Worm (Caenorhabditis elegans) whole organism, mixed stage, embryonic: Measurements from ENCODE around the gene blos-4.

Experiments used
- blmp-1 ChIP-seq: fragments of 150-350 bp; optimal IDR thresholded peaks from 2 replicates; lab custom pipeline; 2014; ENCODE audit warnings: missing biosample characterization, missing genetic modification characterization
- lin-32 ChIP-seq: fragments of 200-800 bp; sonication (Bioruptor generic); optimal IDR thresholded peaks from 2 replicates; lab custom pipeline; 2018; ENCODE audit warnings: mild to moderate bottlenecking, missing genetic modification characterization, missing compliant biosample characterization
- lsy-2 ChIP-seq: fragments of 150-350 bp; optimal IDR thresholded peaks from 2 replicates; lab custom pipeline; 2014; ENCODE audit warnings: missing biosample characterization, missing genetic modification characterization
- mep-1 ChIP-seq: fragments of 150-350 bp; optimal IDR thresholded peaks from 2 replicates; lab custom pipeline; 2017; ENCODE audit warnings: missing biosample characterization, missing genetic modification reagents, missing genetic modification characterization, inconsistent platforms
- nhr-2 ChIP-seq: fragments of 150-350 bp; optimal IDR thresholded peaks from 2 replicates; lab custom pipeline; 2014; ENCODE audit warnings: missing biosample characterization, missing genetic modification characterization
- nhr-237 ChIP-seq: fragments of 150-350 bp; optimal IDR thresholded peaks from 2 replicates; lab custom pipeline; 2014; ENCODE audit warnings: missing biosample characterization, missing genetic modification characterization
- sptf-1 ChIP-seq: sonication (generic microtip); optimal IDR thresholded peaks from 2 replicates; lab custom pipeline; 2017; ENCODE audit warnings: mild to moderate bottlenecking, missing genetic modification characterization, moderate library complexity, missing compliant biosample characterization
- unc-39 ChIP-seq: fragments of 150-350 bp; optimal IDR thresholded peaks from 2 replicates; lab custom pipeline; 2014; ENCODE audit warnings: missing biosample characterization, missing genetic modification characterization
- ztf-11 ChIP-seq: fragments of 150-350 bp; optimal IDR thresholded peaks from 2 replicates; lab custom pipeline; 2014; ENCODE audit warnings: missing biosample characterization, missing genetic modification characterization

DNA sequence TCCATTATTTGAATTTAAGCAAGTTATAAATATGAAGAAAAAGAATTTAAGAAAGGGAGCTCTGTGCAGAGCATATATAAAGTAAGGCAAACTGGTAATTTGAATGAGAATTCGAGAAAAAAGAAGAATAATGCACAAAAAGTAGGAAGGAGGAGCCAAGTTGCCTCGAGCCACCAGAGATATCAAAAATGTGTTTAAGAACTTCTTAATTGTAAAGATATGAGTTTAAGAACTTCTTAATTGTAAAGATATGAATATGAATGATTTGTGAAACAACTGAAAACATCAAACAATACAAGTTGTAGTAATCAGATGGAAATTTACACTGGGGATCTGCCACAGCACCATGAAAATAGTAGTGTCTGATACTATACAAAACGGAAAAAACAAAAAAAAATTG lies 41.8 kb downstream of the blos-4 start, which contains the start of gene F13H8.6:
- TF ChIP-seq unc-39 (tag; lab: Kevin White, UChicago) (no peak), lsy-2 (tag; lab: Kevin White, UChicago) (no peak), nhr-2 (no peak), sptf-1 (no peak), nhr-237 (tag; lab: Kevin White, UChicago) (no peak), ztf-11 (tag; lab: Kevin White, UChicago) (no peak), blmp-1 (tag; lab: Kevin White, UChicago) (no peak), mep-1 (tag; lab: Kevin White, UChicago) (no peak), lin-32 (GFP tag; lab: Kevin White, UChicago) (no peak)
